Fruit fly (Drosophila melanogaster) whole organism, embryonic: ENCODE data around the gene Abl.

ENCODE experiments used
- Abd-B ChIP-seq: fragments of 200-800 bp; sonication (Bioruptor generic); optimal IDR thresholded peaks from 2 replicates; lab custom pipeline; 2018; ENCODE audit warnings: missing biosample characterization, mild to moderate bottlenecking, missing genetic modification characterization, moderate library complexity
- Bteb2 ChIP-seq: fragments of 200-800 bp; sonication (Bioruptor generic); optimal IDR thresholded peaks from 2 replicates; lab custom pipeline; 2016; ENCODE audit warnings: missing biosample characterization, missing genetic modification characterization
- CG10209 ChIP-seq: fragments of 200-800 bp; sonication (Bioruptor generic); optimal IDR thresholded peaks from 3 replicates; lab custom pipeline; 2017; ENCODE audit warnings: missing biosample characterization, mild to moderate bottlenecking, missing genetic modification characterization, missing genetic modification reagents
- CG10321 ChIP-seq: fragments of 200-800 bp; sonication (Bioruptor generic); IDR thresholded peaks from 2 replicates; pipeline ENCODE4 v1.3.6; 2022; ENCODE audit warnings: missing biosample characterization, missing genetic modification characterization
- CG12236 ChIP-seq: fragments of 200-800 bp; sonication (Bioruptor generic); optimal IDR thresholded peaks from 2 replicates; lab custom pipeline; 2016; ENCODE audit warnings: missing biosample characterization, missing genetic modification characterization
- CG13894 ChIP-seq: fragments of 200-800 bp; sonication (Bioruptor generic); optimal IDR thresholded peaks from 3 replicates; lab custom pipeline; 2018; ENCODE audit warnings: missing biosample characterization, mild to moderate bottlenecking, missing genetic modification characterization, moderate library complexity
- CG15073 ChIP-seq: fragments of 200-800 bp; sonication (Bioruptor generic); optimal IDR thresholded peaks from 2 replicates; lab custom pipeline; 2016; ENCODE audit warnings: missing biosample characterization, missing genetic modification characterization
- CG15601 ChIP-seq: fragments of 200-800 bp; sonication (Bioruptor generic); optimal IDR thresholded peaks from 3 replicates; lab custom pipeline; 2019; ENCODE audit warnings: missing biosample characterization, mild to moderate bottlenecking, missing genetic modification characterization, moderate library complexity
- CG17568 ChIP-seq: fragments of 200-800 bp; sonication (Bioruptor generic); optimal IDR thresholded peaks from 2 replicates; lab custom pipeline; 2018; ENCODE audit warnings: missing biosample characterization, mild to moderate bottlenecking, missing genetic modification characterization, moderate library complexity
- CG17802 ChIP-seq: fragments of 200-800 bp; sonication (Bioruptor generic); optimal IDR thresholded peaks from 2 replicates; lab custom pipeline; 2018; ENCODE audit warnings: missing biosample characterization, mild to moderate bottlenecking, missing genetic modification characterization, moderate library complexity
- CG17829 ChIP-seq: fragments of 200-800 bp; optimal IDR thresholded peaks from 2 replicates; lab custom pipeline; 2019; ENCODE audit warnings: missing biosample characterization, mild to moderate bottlenecking, missing genetic modification characterization, moderate library complexity
- CG18262 ChIP-seq: fragments of 200-800 bp; optimal IDR thresholded peaks from 3 replicates; lab custom pipeline; 2019; ENCODE audit warnings: missing biosample characterization, mild to moderate bottlenecking, missing genetic modification characterization, moderate library complexity
- CG18476 ChIP-seq: fragments of 200-800 bp; sonication (Bioruptor generic); optimal IDR thresholded peaks from 2 replicates; lab custom pipeline; 2016; ENCODE audit warnings: missing biosample characterization, mild to moderate bottlenecking, missing genetic modification characterization
- CG33213 ChIP-seq: fragments of 200-800 bp; sonication (Bioruptor generic); optimal IDR thresholded peaks from 3 replicates; lab custom pipeline; 2016; ENCODE audit warnings: missing biosample characterization, missing genetic modification characterization
- CG6272 ChIP-seq: fragments of 200-800 bp; sonication (Bioruptor generic); IDR thresholded peaks from 2 replicates; pipeline ENCODE4 v1.3.6; 2022; ENCODE audit warnings: missing biosample characterization, missing genetic modification characterization
- CG7357 ChIP-seq: fragments of 200-800 bp; sonication (Bioruptor generic); IDR thresholded peaks from 3 replicates; pipeline ENCODE4 v1.3.6; 2022; ENCODE audit warnings: missing biosample characterization, missing genetic modification characterization
- CG8290 ChIP-seq, 3 experiments: fragments of 200-800 bp; sonication (Bioruptor generic); optimal IDR thresholded peaks; 2 replicates each; lab custom pipeline; 2016 to 2019; ENCODE audit warnings: missing biosample characterization in 3 of 3, missing genetic modification characterization in 3 of 3, mild to moderate bottlenecking in 2 of 3, moderate library complexity in 1 of 3
- CG8765 ChIP-seq: fragments of 200-800 bp; sonication (Bioruptor generic); IDR thresholded peaks from 2 replicates; pipeline ENCODE4 v1.3.6; 2022; ENCODE audit warnings: missing biosample characterization, missing genetic modification characterization
- D ChIP-seq, 2 experiments: fragments of 200-800 bp in 1 of 2; fragments of >200 bp in 1 of 2; sonication (Bioruptor generic) in 1 of 2; optimal IDR thresholded peaks; 2 replicates in 1 of 2; 3 replicates in 1 of 2; lab custom pipeline; 2017; ENCODE audit warnings: mild to moderate bottlenecking in 1 of 2, missing biosample characterization in 1 of 2, missing genetic modification characterization in 1 of 2, missing genetic modification reagents in 1 of 2
- Dek ChIP-seq: fragments of 200-800 bp; sonication (Bioruptor generic); optimal IDR thresholded peaks from 3 replicates; lab custom pipeline; 2019; ENCODE audit warnings: missing biosample characterization, mild to moderate bottlenecking, missing genetic modification characterization, moderate library complexity
- E2f2 ChIP-seq: fragments of 200-800 bp; sonication (Bioruptor generic); IDR thresholded peaks from 2 replicates; pipeline ENCODE4 v1.3.6; 2022; ENCODE audit warnings: missing biosample characterization, missing genetic modification characterization
- ERR ChIP-seq: fragments of 200-800 bp; sonication (Bioruptor generic); optimal IDR thresholded peaks from 2 replicates; lab custom pipeline; 2016; ENCODE audit warnings: missing biosample characterization, missing genetic modification characterization
- Fer2 ChIP-seq: fragments of 200-800 bp; sonication (Bioruptor generic); optimal IDR thresholded peaks from 2 replicates; lab custom pipeline; 2018; ENCODE audit warnings: missing biosample characterization, mild to moderate bottlenecking, missing genetic modification characterization, moderate library complexity
- Myb ChIP-seq: fragments of 200-800 bp; sonication (Bioruptor generic); optimal IDR thresholded peaks from 2 replicates; lab custom pipeline; 2016; ENCODE audit warnings: missing biosample characterization, missing genetic modification characterization
- Oli ChIP-seq: fragments of 200-800 bp; sonication (Bioruptor generic); optimal IDR thresholded peaks from 2 replicates; lab custom pipeline; 2018; ENCODE audit warnings: missing biosample characterization, mild to moderate bottlenecking, missing genetic modification characterization, moderate library complexity
- Rx ChIP-seq: fragments of 200-800 bp; sonication (Bioruptor generic); IDR thresholded peaks from 2 replicates; pipeline ENCODE4 v1.3.6; 2022; ENCODE audit warnings: missing biosample characterization, missing genetic modification characterization
- Scr ChIP-seq: fragments of 200-800 bp; sonication (Bioruptor generic); IDR thresholded peaks from 2 replicates; pipeline ENCODE4 v1.3.6; 2022; ENCODE audit warnings: missing biosample characterization, missing genetic modification characterization; ENCODE audit not compliant: partially characterized antibody
- Stat92E ChIP-seq, 3 experiments: fragments of >200 bp in 2 of 3; fragments of 200-800 bp in 1 of 3; sonication (Bioruptor generic) in 1 of 3; optimal IDR thresholded peaks; 2 replicates each; lab custom pipeline; 2017 to 2019; ENCODE audit warnings: missing biosample characterization in 3 of 3, missing genetic modification characterization in 3 of 3, mild to moderate bottlenecking in 1 of 3, moderate library complexity in 1 of 3
- Taf1 ChIP-seq: fragments of 200-800 bp; sonication (Bioruptor generic); IDR thresholded peaks from 2 replicates; pipeline ENCODE4 v1.3.6; 2022; ENCODE audit warnings: missing biosample characterization, missing genetic modification characterization
- az2 ChIP-seq: fragments of 200-800 bp; sonication (Bioruptor generic); optimal IDR thresholded peaks from 3 replicates; lab custom pipeline; 2016; ENCODE audit warnings: missing biosample characterization, missing genetic modification characterization
- bcd ChIP-seq: fragments of 200-800 bp; sonication (Bioruptor generic); optimal IDR thresholded peaks from 2 replicates; lab custom pipeline; 2017; ENCODE audit warnings: missing biosample characterization, mild to moderate bottlenecking, missing genetic modification characterization
- cas ChIP-seq: fragments of 200-800 bp; sonication (Bioruptor generic); IDR thresholded peaks from 2 replicates; pipeline ENCODE4 v1.3.6; 2022; ENCODE audit warnings: missing biosample characterization, missing genetic modification characterization
- cato ChIP-seq: fragments of 200-800 bp; sonication (Bioruptor generic); optimal IDR thresholded peaks from 2 replicates; lab custom pipeline; 2016; ENCODE audit warnings: missing biosample characterization, missing genetic modification characterization, borderline replicate concordance
- chn ChIP-seq: fragments of 200-800 bp; sonication (Bioruptor generic); optimal IDR thresholded peaks from 2 replicates; lab custom pipeline; 2016; ENCODE audit warnings: missing biosample characterization, missing genetic modification characterization
- fd102C ChIP-seq: fragments of 200-800 bp; sonication (Bioruptor generic); optimal IDR thresholded peaks from 2 replicates; lab custom pipeline; 2018; ENCODE audit warnings: missing biosample characterization, mild to moderate bottlenecking, missing genetic modification characterization, moderate library complexity
- fu2 ChIP-seq: fragments of 200-800 bp; sonication (Bioruptor generic); optimal IDR thresholded peaks from 2 replicates; lab custom pipeline; 2016; ENCODE audit warnings: missing biosample characterization, missing genetic modification characterization
- hbn ChIP-seq: fragments of 200-800 bp; sonication (Bioruptor generic); IDR thresholded peaks from 2 replicates; pipeline ENCODE4 v1.3.6; 2022; ENCODE audit warnings: missing biosample characterization, missing genetic modification characterization; ENCODE audit not compliant: partially characterized antibody
- klu ChIP-seq: fragments of 200-800 bp; sonication (Bioruptor generic); IDR thresholded peaks from 2 replicates; pipeline ENCODE4 v1.3.6; 2022; ENCODE audit warnings: missing biosample characterization, missing genetic modification characterization
- knrl ChIP-seq: fragments of 200-800 bp; sonication (Bioruptor generic); IDR thresholded peaks from 3 replicates; pipeline ENCODE4 v1.3.6; 2022; ENCODE audit warnings: missing biosample characterization, missing genetic modification characterization; ENCODE audit not compliant: partially characterized antibody
- lmd ChIP-seq: fragments of 200-800 bp; sonication (Bioruptor generic); IDR thresholded peaks from 2 replicates; pipeline ENCODE4 v1.3.6; 2022; ENCODE audit warnings: missing biosample characterization, missing genetic modification characterization
- nerfin-1 ChIP-seq: fragments of 200-800 bp; sonication (Bioruptor generic); optimal IDR thresholded peaks from 3 replicates; lab custom pipeline; 2019; ENCODE audit warnings: missing biosample characterization, mild to moderate bottlenecking, missing genetic modification characterization, moderate library complexity
- pros ChIP-seq: fragments of 200-800 bp; sonication (Bioruptor generic); optimal IDR thresholded peaks from 3 replicates; lab custom pipeline; 2019; ENCODE audit warnings: missing biosample characterization, mild to moderate bottlenecking, missing genetic modification characterization, moderate library complexity
- ranshi ChIP-seq: fragments of 200-800 bp; sonication (Bioruptor generic); IDR thresholded peaks from 2 replicates; pipeline ENCODE4 v1.3.6; 2022; ENCODE audit warnings: missing biosample characterization, missing genetic modification characterization
- salm ChIP-seq: fragments of 200-800 bp; sonication (Bioruptor generic); optimal IDR thresholded peaks from 2 replicates; lab custom pipeline; 2018; ENCODE audit warnings: missing biosample characterization, mild to moderate bottlenecking, missing genetic modification characterization
- tap ChIP-seq: fragments of 200-800 bp; optimal IDR thresholded peaks from 3 replicates; lab custom pipeline; 2019; ENCODE audit warnings: missing biosample characterization, mild to moderate bottlenecking, missing genetic modification characterization, moderate library complexity
- wdn ChIP-seq: fragments of 200-800 bp; sonication (Bioruptor generic); IDR thresholded peaks from 2 replicates; pipeline ENCODE4 v1.3.6; 2022; ENCODE audit warnings: missing biosample characterization, missing genetic modification characterization

Gene Abl

dm6 chr3L:16661167-16662109 lies 13.8 kb upstream of the Abl start, which contains the start of gene Baldspot (continued):
- peak; percentile 80 for TF ChIP-seq CG33213 (GFP tag; lab: Kevin White, UChicago)
- TF ChIP-seq knrl (GFP tag; lab: Robert Waterston, UW): peak; percentile 63
- TF ChIP-seq fu2 (GFP tag; lab: Kevin White, UChicago): peak; percentile 12
- TF ChIP-seq Abd-B (GFP tag; lab: Kevin White, UChicago): peak; percentile 71
- TF ChIP-seq CG15073 (GFP tag; lab: Kevin White, UChicago): no peak
- TF ChIP-seq CG15601 (tag; lab: Kevin White, UChicago): no peak
- peak; percentile 23 for TF ChIP-seq Bteb2 (GFP tag; lab: Kevin White, UChicago)
- peak; percentile 63 for TF ChIP-seq Scr
- peak; percentile 74 for TF ChIP-seq E2f2 (GFP tag; lab: Robert Waterston, UW)
- TF ChIP-seq CG10209 (GFP tag; lab: Kevin White, UChicago): peak; percentile 48
- TF ChIP-seq bcd (GFP tag; lab: Kevin White, UChicago): peak; percentile 83
- TF ChIP-seq pros (GFP tag; lab: Kevin White, UChicago): peak; percentile 37
- no peak for TF ChIP-seq CG10321 (GFP tag; lab: Robert Waterston, UW)
- TF ChIP-seq Taf1 (GFP tag; lab: Robert Waterston, UW): no peak
- peak; percentile 68 for TF ChIP-seq CG17829 (tag; lab: Kevin White, UChicago)
- peak; percentile 52 for TF ChIP-seq CG8765 (GFP tag; lab: Robert Waterston, UW)
- TF ChIP-seq Stat92E (GFP tag; optimal IDR thresholded peaks at IDR 0.05; lab: Kevin White, UChicago): peak in 1 of 3 experiments; percentile 82
- TF ChIP-seq CG6272 (GFP tag; lab: Robert Waterston, UW): peak; percentile 46; the same call in 1 of the 2 replicates
- peak; percentile 80 for TF ChIP-seq CG18262 (tag; lab: Kevin White, UChicago)
- TF ChIP-seq lmd (GFP tag; lab: Robert Waterston, UW): peak; percentile 79
- peak; percentile 26 for TF ChIP-seq Oli
- TF ChIP-seq D (optimal IDR thresholded peaks at IDR 0.05; lab: Kevin White, UChicago): no peak
- peak; percentile 88 for TF ChIP-seq D (GFP tag; optimal IDR thresholded peaks at IDR 0.05; lab: Kevin White, UChicago)
- peak; percentile 22 for TF ChIP-seq salm (tag; lab: Kevin White, UChicago)
- peak; percentile 60 for TF ChIP-seq CG17802
- TF ChIP-seq nerfin-1 (tag; lab: Kevin White, UChicago): peak; percentile 83
- TF ChIP-seq hbn (GFP tag; lab: Robert Waterston, UW): peak; percentile 41; the same call in 1 of the 2 replicates
- peak; percentile 54 for TF ChIP-seq Rx (GFP tag; lab: Robert Waterston, UW)
- TF ChIP-seq ERR: peak; percentile 57
- TF ChIP-seq fd102C (GFP tag; lab: Kevin White, UChicago): peak; percentile 41
- no peak for TF ChIP-seq CG12236
- 0 out of 3 replicates have a peak, but pooled peaks have one; percentile 51 for TF ChIP-seq CG7357 (GFP tag; lab: Robert Waterston, UW)
- TF ChIP-seq CG18476 (GFP tag; lab: Kevin White, UChicago): peak; percentile 80
- TF ChIP-seq Dek (tag; lab: Kevin White, UChicago): peak; percentile 31
- TF ChIP-seq cas (GFP tag; lab: Robert Waterston, UW): 0 out of 2 replicates have a peak, but pooled peaks have one; percentile 24
- 0 out of 2 replicates have a peak, but pooled peaks have one; percentile 30 for TF ChIP-seq wdn
- TF ChIP-seq CG8290 (GFP tag; optimal IDR thresholded peaks at IDR 0.05; lab: Kevin White, UChicago): peak; percentile 74
- peak in 1 of 2 experiments; percentile 92 for TF ChIP-seq CG8290 (tag; optimal IDR thresholded peaks at IDR 0.05; lab: Kevin White, UChicago)
- peak; percentile 82 for TF ChIP-seq tap (tag; lab: Kevin White, UChicago)
- TF ChIP-seq Myb (GFP tag; lab: Kevin White, UChicago): peak; percentile 83
- TF ChIP-seq chn (GFP tag; lab: Kevin White, UChicago): peak; percentile 48
- TF ChIP-seq klu (GFP tag; lab: Robert Waterston, UW): peak; percentile 89
- peak; percentile 77 for TF ChIP-seq Fer2 (tag; lab: Kevin White, UChicago)
- TF ChIP-seq CG17568 (GFP tag; lab: Kevin White, UChicago): peak; percentile 54
- peak; percentile 79 for TF ChIP-seq CG13894 (tag; lab: Kevin White, UChicago)
- TF ChIP-seq cato: no peak
- TF ChIP-seq az2: peak; percentile 14
- peak; percentile 56; the same call in 1 of the 2 replicates for TF ChIP-seq ranshi
